Worm (Caenorhabditis elegans) whole organism, young adult: ENCODE results near the gene nhr-18.

Source experiments
- B0019.2 ChIP-seq: fragments of 200-800 bp; sonication (Bioruptor generic); conservative IDR thresholded peaks from 2 replicates; pipeline ENCODE4 v1.3.6; 2022; ENCODE audit warnings: missing genetic modification reagents, missing genetic modification characterization, missing compliant biosample characterization
- bed-2 ChIP-seq: fragments of 200-800 bp; sonication (Bioruptor generic); IDR thresholded peaks from 2 replicates; pipeline ENCODE4 v1.3.6; 2022; ENCODE audit warnings: missing genetic modification reagents, missing genetic modification characterization, missing compliant biosample characterization
- efl-1 ChIP-seq: fragments of 150-350 bp; optimal IDR thresholded peaks from 2 replicates; lab custom pipeline; 2014; ENCODE audit warnings: missing biosample characterization, missing genetic modification reagents, missing genetic modification characterization
- ekl-4 ChIP-seq: fragments of 200-800 bp; sonication (Bioruptor generic); IDR thresholded peaks from 2 replicates; pipeline ENCODE4 v1.3.6; 2022; ENCODE audit warnings: missing genetic modification reagents, missing genetic modification characterization, missing compliant biosample characterization
- hlh-26 ChIP-seq: fragments of 200-800 bp; sonication (Bioruptor generic); conservative IDR thresholded peaks from 2 replicates; pipeline ENCODE4 v1.3.6; 2022; ENCODE audit warnings: missing genetic modification reagents, missing genetic modification characterization, missing compliant biosample characterization
- lin-54 ChIP-seq: fragments of 200-800 bp; sonication (Bioruptor generic); optimal IDR thresholded peaks from 2 replicates; lab custom pipeline; 2018; ENCODE audit warnings: mild to moderate bottlenecking, missing genetic modification characterization, missing compliant biosample characterization
- nfya-1 ChIP-seq: sonication (generic microtip); optimal IDR thresholded peaks from 2 replicates; lab custom pipeline; 2017; ENCODE audit warnings: antibody characterized with exemption, missing compliant biosample characterization, missing genetic modification characterization, borderline replicate concordance; ENCODE audit not compliant: insufficient read depth
- ztf-22 ChIP-seq: fragments of 200-800 bp; sonication (Bioruptor generic); optimal IDR thresholded peaks from 2 replicates; lab custom pipeline; 2018; ENCODE audit warnings: mild to moderate bottlenecking, missing genetic modification characterization, moderate library complexity, missing compliant biosample characterization

ce11 chrV:2185486-2185885 is 41.5 kb upstream of the nhr-18 start:
- TF ChIP-seq ztf-22 (GFP tag; lab: Kevin White, UChicago) (no peak), bed-2 (GFP tag; lab: Robert Waterston, UW) (no peak), ekl-4 (GFP tag; lab: Robert Waterston, UW) (no peak), lin-54 (no peak), nfya-1 (no peak), efl-1 (GFP tag; lab: Kevin White, UChicago) (no peak), B0019.2 (GFP tag; lab: Robert Waterston, UW) (no peak), hlh-26 (GFP tag; lab: Robert Waterston, UW) (no peak)
